Worm (Caenorhabditis elegans) whole organism, L4 larva: ENCODE measurements around the gene Y46G5A.34.

Source experiments
- D1046.2 ChIP-seq: fragments of 200-800 bp; sonication (Bioruptor generic); IDR thresholded peaks from 2 replicates; pipeline ENCODE4 v1.3.6; 2022; ENCODE audit warnings: missing genetic modification characterization, missing compliant biosample characterization
- F26F4.8 ChIP-seq: fragments of 200-800 bp; sonication (Bioruptor generic); conservative IDR thresholded peaks from 2 replicates; pipeline ENCODE4 v1.3.6; 2022; ENCODE audit warnings: missing genetic modification characterization, missing compliant biosample characterization
- F49E8.2 ChIP-seq: sonication (generic microtip); optimal IDR thresholded peaks from 2 replicates; lab custom pipeline; 2016; ENCODE audit warnings: missing compliant biosample characterization, mild to moderate bottlenecking, missing genetic modification characterization, borderline replicate concordance
- R02D3.7 ChIP-seq: fragments of 150-350 bp; sonication (generic microtip); optimal IDR thresholded peaks from 3 replicates; lab custom pipeline; 2014; ENCODE audit warnings: missing biosample characterization, missing genetic modification characterization
- T26A8.4 ChIP-seq: fragments of 200-800 bp; sonication (Bioruptor generic); IDR thresholded peaks from 2 replicates; pipeline ENCODE4 v1.3.6; 2022; ENCODE audit warnings: missing genetic modification characterization, missing compliant biosample characterization
- Y48G9A.11 ChIP-seq: fragments of 200-800 bp; sonication (Bioruptor generic); IDR thresholded peaks from 2 replicates; pipeline ENCODE4 v1.3.6; 2022; ENCODE audit warnings: missing genetic modification reagents, missing genetic modification characterization, missing compliant biosample characterization
- ZK337.2 ChIP-seq: fragments of 200-800 bp; sonication (Bioruptor generic); IDR thresholded peaks from 2 replicates; pipeline ENCODE4 v1.3.6; 2022; ENCODE audit warnings: missing genetic modification reagents, missing genetic modification characterization, missing compliant biosample characterization
- ZK546.5 ChIP-seq, 2 experiments: sonication (generic microtip); optimal IDR thresholded peaks; 2 replicates each; lab custom pipeline; 2017; ENCODE audit warnings: missing biosample characterization in 2 of 2, missing genetic modification characterization in 2 of 2
- aha-1 ChIP-seq: fragments of 150-350 bp; peaks from one replicate; lab custom pipeline; 2014; ENCODE audit warnings: missing biosample characterization, missing genetic modification characterization
- attf-4 ChIP-seq: sonication (generic microtip); optimal IDR thresholded peaks from 3 replicates; lab custom pipeline; 2017; ENCODE audit warnings: missing biosample characterization, missing genetic modification characterization
- ceh-20 ChIP-seq: fragments of 200-800 bp; sonication (Bioruptor generic); IDR thresholded peaks from 2 replicates; pipeline ENCODE4 v1.3.6; 2022; ENCODE audit warnings: missing genetic modification reagents, missing genetic modification characterization, missing compliant biosample characterization
- ceh-82 ChIP-seq: sonication (generic microtip); optimal IDR thresholded peaks from 2 replicates; lab custom pipeline; 2017; ENCODE audit warnings: missing biosample characterization, missing genetic modification characterization
- ces-1 ChIP-seq: fragments of 150-350 bp; sonication (generic microtip); optimal IDR thresholded peaks from 4 replicates; lab custom pipeline; 2014; ENCODE audit warnings: missing biosample characterization, missing genetic modification reagents, missing genetic modification characterization
- daf-16 ChIP-seq, 3 experiments: sonication (generic microtip); optimal IDR thresholded peaks; 2 replicates each; lab custom pipeline; 2016 to 2017; ENCODE audit warnings: missing genetic modification characterization in 3 of 3, missing genetic modification reagents in 3 of 3, mild to moderate bottlenecking in 2 of 3, missing compliant biosample characterization in 2 of 3, missing biosample characterization in 1 of 3, moderate library complexity in 1 of 3
- daf-19 ChIP-seq: fragments of 200-800 bp; sonication (Bioruptor generic); conservative IDR thresholded peaks from 2 replicates; pipeline ENCODE4 v1.3.6; 2022; ENCODE audit warnings: missing genetic modification characterization, missing compliant biosample characterization
- daf-8 ChIP-seq: fragments of 200-800 bp; sonication (Bioruptor generic); IDR thresholded peaks from 2 replicates; pipeline ENCODE4 v1.3.6; 2022; ENCODE audit warnings: missing genetic modification characterization, missing compliant biosample characterization
- dmd-6 ChIP-seq: fragments of 200-800 bp; sonication (Bioruptor generic); IDR thresholded peaks from 2 replicates; pipeline ENCODE4 v1.3.6; 2022; ENCODE audit warnings: missing genetic modification reagents, missing genetic modification characterization, missing compliant biosample characterization
- dmd-8 ChIP-seq: fragments of 200-800 bp; sonication (Bioruptor generic); IDR thresholded peaks from 2 replicates; pipeline ENCODE4 v1.3.6; 2022; ENCODE audit warnings: missing genetic modification characterization, missing compliant biosample characterization
- egl-27 ChIP-seq: sonication (generic microtip); optimal IDR thresholded peaks from 3 replicates; lab custom pipeline; 2017; ENCODE audit warnings: missing biosample characterization, missing genetic modification reagents, missing genetic modification characterization
- egl-43 ChIP-seq: fragments of 200-800 bp; sonication (Bioruptor generic); IDR thresholded peaks from 2 replicates; pipeline ENCODE4 v1.3.6; 2022; ENCODE audit warnings: missing genetic modification reagents, missing genetic modification characterization, missing compliant biosample characterization
- fos-1 ChIP-seq: fragments of 150-350 bp; optimal IDR thresholded peaks from 2 replicates; lab custom pipeline; 2014; ENCODE audit warnings: missing biosample characterization, missing genetic modification characterization
- gei-8 ChIP-seq: fragments of 200-800 bp; sonication (Bioruptor generic); optimal IDR thresholded peaks from 2 replicates; lab custom pipeline; 2018; ENCODE audit warnings: mild to moderate bottlenecking, missing genetic modification characterization, missing compliant biosample characterization
- hlh-11 ChIP-seq: fragments of 200-800 bp; sonication (Bioruptor generic); optimal IDR thresholded peaks from 2 replicates; lab custom pipeline; 2018; ENCODE audit warnings: mild to moderate bottlenecking, missing genetic modification characterization, missing compliant biosample characterization
- jun-1 ChIP-seq: fragments of 150-350 bp; optimal IDR thresholded peaks from 2 replicates; lab custom pipeline; 2014; ENCODE audit warnings: missing biosample characterization, missing genetic modification reagents, missing genetic modification characterization
- lin-13 ChIP-seq: fragments of 150-350 bp; optimal IDR thresholded peaks from 2 replicates; lab custom pipeline; 2014; ENCODE audit warnings: missing biosample characterization, missing genetic modification reagents, missing genetic modification characterization
- mdl-1 ChIP-seq, 2 experiments: fragments of 150-350 bp in 1 of 2; sonication (generic microtip) in 1 of 2; optimal IDR thresholded peaks; 2 replicates each; lab custom pipeline; 2014 to 2017; ENCODE audit warnings: missing biosample characterization in 2 of 2, missing genetic modification characterization in 2 of 2
- mep-1 ChIP-seq: fragments of 150-350 bp; sonication (generic microtip); optimal IDR thresholded peaks from 3 replicates; lab custom pipeline; 2014; ENCODE audit warnings: missing biosample characterization, missing genetic modification characterization
- mxl-3 ChIP-seq: fragments of 200-800 bp; sonication (Bioruptor generic); optimal IDR thresholded peaks from 2 replicates; lab custom pipeline; 2018; ENCODE audit warnings: mild to moderate bottlenecking, missing genetic modification characterization, missing compliant biosample characterization
- nhr-10 ChIP-seq: fragments of 150-350 bp; optimal IDR thresholded peaks from 2 replicates; lab custom pipeline; 2014; ENCODE audit warnings: missing biosample characterization, missing genetic modification characterization
- nhr-11 ChIP-seq: fragments of 150-350 bp; optimal IDR thresholded peaks from 2 replicates; lab custom pipeline; 2014; ENCODE audit warnings: missing biosample characterization, missing genetic modification characterization
- nhr-42 ChIP-seq: fragments of 200-800 bp; sonication (Bioruptor generic); IDR thresholded peaks from 2 replicates; pipeline ENCODE4 v1.3.6; 2022; ENCODE audit warnings: missing genetic modification characterization, missing compliant biosample characterization
- nhr-48 ChIP-seq: sonication (generic microtip); optimal IDR thresholded peaks from 2 replicates; lab custom pipeline; 2016; ENCODE audit warnings: mild to moderate bottlenecking, missing genetic modification characterization, missing compliant biosample characterization
- nhr-6 ChIP-seq: fragments of 150-350 bp; optimal IDR thresholded peaks from 2 replicates; lab custom pipeline; 2014; ENCODE audit warnings: missing biosample characterization, missing genetic modification characterization
- nhr-77 ChIP-seq: fragments of 150-350 bp; optimal IDR thresholded peaks from 2 replicates; lab custom pipeline; 2014; ENCODE audit warnings: missing biosample characterization, missing genetic modification characterization
- pha-4 ChIP-seq, 2 experiments: fragments of 150-350 bp in 1 of 2; fragments of 200-800 bp in 1 of 2; sonication (Bioruptor generic) in 1 of 2; IDR thresholded peaks in 1 of 2; optimal IDR thresholded peaks in 1 of 2; 2 replicates each; pipeline versions ENCODE4 v1.3.6 to Lab custom; 2014 to 2022; ENCODE audit warnings: missing genetic modification characterization in 2 of 2, missing genetic modification reagents in 2 of 2, missing biosample characterization in 1 of 2, missing compliant biosample characterization in 1 of 2
- php-3 ChIP-seq: fragments of 200-800 bp; sonication (Bioruptor generic); IDR thresholded peaks from 2 replicates; pipeline ENCODE4 v1.3.6; 2022; ENCODE audit warnings: missing genetic modification reagents, missing genetic modification characterization, missing compliant biosample characterization
- pqm-1 ChIP-seq: sonication (generic microtip); optimal IDR thresholded peaks from 2 replicates; lab custom pipeline; 2017; ENCODE audit warnings: missing biosample characterization, missing genetic modification characterization
- saeg-2 ChIP-seq: fragments of 200-800 bp; sonication (Bioruptor generic); IDR thresholded peaks from 2 replicates; pipeline ENCODE4 v1.3.6; 2022; ENCODE audit warnings: missing genetic modification reagents, missing genetic modification characterization, missing compliant biosample characterization
- set-16 ChIP-seq: fragments of 200-800 bp; sonication (Bioruptor generic); IDR thresholded peaks from 2 replicates; pipeline ENCODE4 v1.3.6; 2022; ENCODE audit warnings: missing genetic modification reagents, missing genetic modification characterization, missing compliant biosample characterization
- snpc-4 ChIP-seq: fragments of 150-350 bp; optimal IDR thresholded peaks from 2 replicates; lab custom pipeline; 2014; ENCODE audit warnings: missing biosample characterization, missing genetic modification characterization
- spr-3 ChIP-seq: fragments of 200-800 bp; sonication (Bioruptor generic); optimal IDR thresholded peaks from 2 replicates; lab custom pipeline; 2018; ENCODE audit warnings: mild to moderate bottlenecking, missing genetic modification characterization, missing compliant biosample characterization
- unc-62 ChIP-seq, 3 experiments: fragments of 150-350 bp in 1 of 3; sonication (generic microtip); optimal IDR thresholded peaks in 2 of 3; peaks in 1 of 3; 1 replicate in 1 of 3; 2 replicates in 2 of 3; lab custom pipeline; 2014 to 2017; ENCODE audit warnings: missing biosample characterization in 3 of 3, missing genetic modification characterization in 3 of 3, missing genetic modification reagents in 3 of 3, missing genotype in 1 of 3
- zag-1 ChIP-seq: fragments of 150-350 bp; optimal IDR thresholded peaks from 2 replicates; lab custom pipeline; 2014; ENCODE audit warnings: missing biosample characterization, missing genetic modification characterization
- zfp-3 ChIP-seq: fragments of 200-800 bp; sonication (Bioruptor generic); conservative IDR thresholded peaks from 2 replicates; pipeline ENCODE4 v1.3.6; 2022; ENCODE audit warnings: missing genetic modification reagents, missing genetic modification characterization, missing compliant biosample characterization
- ztf-7 ChIP-seq: fragments of 150-350 bp; optimal IDR thresholded peaks from 2 replicates; lab custom pipeline; 2014; ENCODE audit warnings: missing biosample characterization, missing genetic modification characterization

Gene Y46G5A.34

DNA sequence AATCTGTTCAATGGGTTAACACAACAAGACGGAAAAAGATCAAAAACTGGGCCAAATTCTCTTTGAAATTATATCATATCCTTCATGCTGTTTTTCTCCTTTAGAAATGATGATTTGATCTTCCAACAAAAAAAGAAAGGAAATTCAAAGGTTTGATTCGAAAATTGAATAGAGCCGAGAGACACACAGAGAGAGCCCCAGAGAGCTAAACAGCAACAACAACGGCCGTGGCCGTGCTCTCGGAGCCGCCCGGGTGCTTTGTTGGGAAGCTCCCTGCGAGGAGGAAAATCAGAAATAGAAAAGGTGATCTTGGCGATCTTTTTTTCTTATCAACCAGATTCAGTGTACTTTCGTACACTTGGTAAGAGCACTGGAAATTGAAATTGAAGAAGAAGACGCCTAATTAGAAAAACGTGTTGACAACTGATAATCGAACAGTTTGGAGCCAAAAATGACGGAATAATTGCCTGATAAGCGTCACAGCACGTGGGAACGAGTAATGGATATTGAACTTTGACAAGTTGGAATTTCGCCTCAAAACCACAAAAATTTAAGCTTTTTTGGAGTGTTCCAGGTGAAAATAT is 20.8 kb downstream of the Y46G5A.34 start (continued):
- TF ChIP-seq dmd-6 (GFP tag; lab: Robert Waterston, UW) (peak; percentile 80), zag-1 (tag; lab: Kevin White, UChicago) (no peak), dmd-8 (GFP tag; lab: Robert Waterston, UW) (no peak), daf-8 (GFP tag; lab: Robert Waterston, UW) (no peak), mxl-3 (GFP tag; lab: Kevin White, UChicago) (peak; percentile 53), zfp-3 (GFP tag; lab: Robert Waterston, UW) (0 out of 2 replicates have a peak, but pooled peaks have one; percentile 17), unc-62 (GFP tag; optimal IDR thresholded peaks at IDR 0.05 in 1 of 2; lab: Kevin White, UChicago) (peak in 1 of 2 experiments; percentile 53), unc-62 (tag; optimal IDR thresholded peaks at IDR 0.05; lab: Kevin White, UChicago) (no peak), nhr-11 (tag; lab: Kevin White, UChicago) (no peak), attf-4 (no peak), set-16 (GFP tag; lab: Robert Waterston, UW) (peak; percentile 50), egl-43 (GFP tag; lab: Robert Waterston, UW) (0 out of 2 replicates have a peak, but pooled peaks have one; percentile 46), daf-16 (GFP tag; optimal IDR thresholded peaks at IDR 0.05; lab: Kevin White, UChicago) (no peak), daf-16 (tag; optimal IDR thresholded peaks at IDR 0.05; lab: Kevin White, UChicago) (peak; percentile 97), nhr-6 (tag; lab: Kevin White, UChicago) (no peak), fos-1 (tag; lab: Kevin White, UChicago) (no peak), lin-13 (GFP tag; lab: Kevin White, UChicago) (no peak), R02D3.7 (tag; lab: Kevin White, UChicago) (no peak), ZK337.2 (GFP tag; lab: Robert Waterston, UW) (no peak), mep-1 (peak; percentile 11), pqm-1 (tag; lab: Kevin White, UChicago) (peak; percentile 37), mdl-1 (tag; optimal IDR thresholded peaks at IDR 0.05; lab: Kevin White, UChicago) (peak in 1 of 2 experiments; percentile 65)

DNA sequence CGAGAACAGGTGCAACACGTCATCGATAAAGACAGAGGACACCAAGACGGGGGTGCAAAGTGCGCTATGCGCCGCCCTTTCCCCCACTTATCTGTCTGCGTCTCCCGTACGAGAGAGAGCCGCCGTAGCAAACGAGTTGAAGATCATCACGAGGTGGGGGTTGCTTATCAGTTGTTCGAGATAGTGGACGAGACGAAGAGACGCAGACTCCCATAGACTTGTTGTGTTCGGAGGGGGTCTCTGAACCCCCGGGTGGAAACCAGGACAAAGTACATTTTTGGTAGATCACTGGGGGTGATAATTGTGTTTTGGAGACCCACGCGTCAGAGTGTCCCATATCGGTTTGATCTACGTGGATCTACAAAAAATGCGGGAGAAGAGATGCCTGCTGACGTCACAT is 22.3 kb downstream of the Y46G5A.34 start:
- TF ChIP-seq mdl-1 (tag; optimal IDR thresholded peaks at IDR 0.05; lab: Kevin White, UChicago), result peak; percentile 54 to 92
- TF ChIP-seq daf-16 (GFP tag; optimal IDR thresholded peaks at IDR 0.05; lab: Kevin White, UChicago), result peak; percentile 66 to 92
- TF ChIP-seq daf-16 (tag; optimal IDR thresholded peaks at IDR 0.05; lab: Kevin White, UChicago), result peak; percentile 89
- peak; percentile 78 for TF ChIP-seq pha-4 (GFP tag; IDR thresholded peaks at IDR 0.05; lab: Robert Waterston, UW)
- TF ChIP-seq pha-4 (tag; optimal IDR thresholded peaks at IDR 0.05; lab: Kevin White, UChicago), result no peak
- TF ChIP-seq ceh-82 (tag; lab: Kevin White, UChicago), result no peak
- peak; percentile 96 for TF ChIP-seq dmd-6 (GFP tag; lab: Robert Waterston, UW)
- peak; percentile 56 for TF ChIP-seq jun-1
- no peak for TF ChIP-seq F49E8.2 (tag; lab: Kevin White, UChicago)
- TF ChIP-seq T26A8.4 (GFP tag; lab: Robert Waterston, UW), result peak; percentile 90
- no peak for TF ChIP-seq egl-27
- peak; percentile 85 for TF ChIP-seq ceh-20 (GFP tag; lab: Robert Waterston, UW)
- peak; percentile 97 for TF ChIP-seq aha-1
- TF ChIP-seq nhr-6 (tag; lab: Kevin White, UChicago), result peak; percentile 84
- TF ChIP-seq egl-43 (GFP tag; lab: Robert Waterston, UW), result peak; percentile 61
- no peak for TF ChIP-seq Y48G9A.11 (GFP tag; lab: Robert Waterston, UW)
- TF ChIP-seq daf-19 (GFP tag; lab: Robert Waterston, UW), result no peak
- peak; percentile 48 for TF ChIP-seq gei-8 (GFP tag; lab: Kevin White, UChicago)
- TF ChIP-seq fos-1 (tag; lab: Kevin White, UChicago), result no peak
- peak; percentile 16 for TF ChIP-seq ztf-7
- peak in 1 of 2 experiments; percentile 97 for TF ChIP-seq unc-62 (GFP tag; optimal IDR thresholded peaks at IDR 0.05 in 1 of 2; lab: Kevin White, UChicago)
- TF ChIP-seq unc-62 (tag; optimal IDR thresholded peaks at IDR 0.05; lab: Kevin White, UChicago), result no peak
- TF ChIP-seq ces-1 (GFP tag; lab: Kevin White, UChicago), result no peak
- no peak for TF ChIP-seq ZK546.5 (tag; optimal IDR thresholded peaks at IDR 0.05; lab: Kevin White, UChicago)
- TF ChIP-seq php-3 (GFP tag; lab: Robert Waterston, UW), result peak; percentile 90
- TF ChIP-seq spr-3, result peak; percentile 80
- TF ChIP-seq nhr-77 (tag; lab: Kevin White, UChicago), result peak; percentile 79
- peak; percentile 70 for TF ChIP-seq nhr-10 (tag; lab: Kevin White, UChicago)
- TF ChIP-seq saeg-2 (GFP tag; lab: Robert Waterston, UW), result peak; percentile 89
- no peak for TF ChIP-seq snpc-4 (tag; lab: Kevin White, UChicago)
- TF ChIP-seq R02D3.7 (tag; lab: Kevin White, UChicago), result no peak
- peak; percentile 80; the same call in 1 of the 2 replicates for TF ChIP-seq nhr-42 (GFP tag; lab: Robert Waterston, UW)
- no peak for TF ChIP-seq F26F4.8 (GFP tag; lab: Robert Waterston, UW)
- peak; percentile 91 for TF ChIP-seq nhr-48 (tag; lab: Kevin White, UChicago)
- 0 out of 2 replicates have a peak, but pooled peaks have one; percentile 18 for TF ChIP-seq D1046.2
- TF ChIP-seq pqm-1 (tag; lab: Kevin White, UChicago), result peak; percentile 16
- TF ChIP-seq hlh-11 (tag; lab: Kevin White, UChicago), result peak; percentile 99
- peak; percentile 89 for TF ChIP-seq set-16 (GFP tag; lab: Robert Waterston, UW)
